Worm (Caenorhabditis elegans): ENCODE data around the gene ZK938.10.
A peak's percentile ranks its signal among the peaks of the same experiment; 100 is the strongest.

ZK938.10 gene

DNA sequence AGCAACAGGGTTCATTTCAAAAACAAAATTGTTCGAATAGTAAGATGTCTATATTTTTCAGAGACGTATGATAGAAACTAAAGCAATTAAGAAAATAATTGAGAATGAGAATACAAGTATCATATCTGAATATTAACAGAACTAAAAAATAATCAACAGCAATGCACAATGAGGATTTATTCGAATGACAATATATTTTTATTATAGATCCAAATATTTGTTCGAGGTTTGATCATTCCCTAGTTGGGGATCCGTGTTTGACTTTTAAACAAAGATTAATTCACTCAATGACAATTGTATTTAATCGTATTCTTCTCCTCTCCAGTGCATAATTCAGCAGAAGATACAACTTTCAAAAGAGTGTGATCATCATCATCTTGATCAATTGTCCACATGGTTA is 11.3 kb upstream of the ZK938.10 start, which contains the start of gene C08H9.18:
TSS of gene C08H9.18 (minus strand) at position 101 of the 400 bp plus-strand sequence.
- TF ChIP-seq ceh-9 (tag; optimal IDR thresholded peaks at IDR 0.05) (no peak), K09A11.1 (tag; optimal IDR thresholded peaks at IDR 0.05; ENCODE audit: insufficient read depth) (no peak), tbx-2 (tag; optimal IDR thresholded peaks at IDR 0.05) (no peak), ceh-48 (tag; optimal IDR thresholded peaks at IDR 0.05) (no peak), pha-4 (tag; optimal IDR thresholded peaks at IDR 0.05) (no peak), C08G9.2 (tag; optimal IDR thresholded peaks at IDR 0.05) (no peak), nfya-1 (tag; optimal IDR thresholded peaks at IDR 0.05) (no peak), sox-4 (tag; optimal IDR thresholded peaks at IDR 0.05) (no peak), pag-3 (tag; optimal IDR thresholded peaks at IDR 0.05; ENCODE audit: borderline replicate concordance) (no peak), syd-9 (tag; optimal IDR thresholded peaks at IDR 0.05) (no peak), sox-2 (GFP tag; IDR thresholded peaks at IDR 0.05) (no peak), lim-6 (tag; optimal IDR thresholded peaks at IDR 0.05) (no peak)

ce11 chrII:9861394-9861793 is 10.5 kb upstream of the ZK938.10 start, which contains the start of gene chil-3:
Gene chil-3 (minus strand): TSS chrII:9861494.
- TF ChIP-seq unc-55 (GFP tag; optimal IDR thresholded peaks at IDR 0.05) (no peak), nhr-11 (tag; optimal IDR thresholded peaks at IDR 0.05) (peak; percentile 48)

DNA sequence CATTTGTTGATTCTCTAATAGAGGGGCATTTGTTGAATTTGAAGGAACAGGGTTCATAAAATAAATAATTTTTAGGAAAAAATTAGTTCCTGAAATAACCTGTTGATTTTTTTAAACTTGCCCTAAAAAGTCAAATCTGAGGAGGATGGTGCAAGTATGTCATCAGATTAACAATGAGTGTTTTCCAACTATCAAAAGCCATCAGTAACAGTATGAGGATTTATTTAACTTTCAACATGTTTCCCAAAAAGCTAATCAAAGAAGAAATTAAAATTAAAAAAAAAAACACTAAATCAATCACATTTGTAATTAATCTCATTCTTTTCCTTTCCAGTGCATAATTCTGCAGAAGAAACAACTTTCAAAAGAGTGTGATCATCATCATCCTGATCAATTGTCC is 8.7 kb upstream of the ZK938.10 start, which contains the start of gene chil-5:
TSS of gene chil-5 (minus strand) at position 101 of the 400 bp plus-strand sequence.
- TF ChIP-seq hlh-6 (tag; optimal IDR thresholded peaks at IDR 0.05) (no peak), nhr-232 (tag; optimal IDR thresholded peaks at IDR 0.05) (no peak), ceh-18 (tag; optimal IDR thresholded peaks at IDR 0.05) (no peak), fkh-10 (GFP tag; optimal IDR thresholded peaks at IDR 0.05) (no peak), mec-3 (tag; optimal IDR thresholded peaks at IDR 0.05; ENCODE audit: borderline replicate concordance) (no peak), pha-4 (tag; optimal IDR thresholded peaks at IDR 0.05) (no peak), ceh-14 (tag; optimal IDR thresholded peaks at IDR 0.05) (no peak), ref-2 (tag; optimal IDR thresholded peaks at IDR 0.05) (no peak), hlh-30 (tag; optimal IDR thresholded peaks at IDR 0.05; ENCODE audit: insufficient read depth) (no peak), ttx-3 (tag; optimal IDR thresholded peaks at IDR 0.05) (no peak)

DNA sequence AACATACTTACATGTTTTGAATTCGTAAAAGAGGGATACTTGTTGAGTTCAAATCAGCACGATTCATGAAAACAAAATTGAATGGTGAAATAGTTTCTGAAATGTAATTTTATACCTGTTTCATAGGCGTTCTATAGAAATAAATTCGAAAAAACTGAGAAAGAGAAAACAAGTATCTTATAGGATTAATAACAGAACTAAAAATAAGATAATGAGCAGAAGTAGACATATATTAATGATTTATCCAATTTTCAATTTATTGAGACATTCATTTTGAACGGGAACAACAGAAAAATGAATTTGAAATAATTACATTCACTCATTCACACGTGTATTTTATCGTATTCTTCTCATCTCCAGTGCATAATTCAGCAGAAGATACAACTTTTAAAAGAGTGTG is 6.9 kb upstream of the ZK938.10 start, which contains the start of gene chil-6:
TSS of gene chil-6 (minus strand) at position 101 of the 400 bp plus-strand sequence.
- TF ChIP-seq F13H6.1 (tag; optimal IDR thresholded peaks at IDR 0.05) (no peak), rnt-1 (tag; optimal IDR thresholded peaks at IDR 0.05) (no peak), unc-42 (tag; optimal IDR thresholded peaks at IDR 0.05) (no peak), ceh-9 (tag; optimal IDR thresholded peaks at IDR 0.05) (no peak), ceh-14 (tag; optimal IDR thresholded peaks at IDR 0.05) (no peak), che-1 (tag; optimal IDR thresholded peaks at IDR 0.05) (no peak), elt-4 (tag; optimal IDR thresholded peaks at IDR 0.05) (no peak), pag-3 (tag; optimal IDR thresholded peaks at IDR 0.05; ENCODE audit: borderline replicate concordance) (no peak), syd-9 (tag; optimal IDR thresholded peaks at IDR 0.05) (no peak), sox-4 (tag; optimal IDR thresholded peaks at IDR 0.05) (no peak), elt-2 (tag; optimal IDR thresholded peaks at IDR 0.05) (no peak), pax-1 (tag; optimal IDR thresholded peaks at IDR 0.05) (no peak)

DNA sequence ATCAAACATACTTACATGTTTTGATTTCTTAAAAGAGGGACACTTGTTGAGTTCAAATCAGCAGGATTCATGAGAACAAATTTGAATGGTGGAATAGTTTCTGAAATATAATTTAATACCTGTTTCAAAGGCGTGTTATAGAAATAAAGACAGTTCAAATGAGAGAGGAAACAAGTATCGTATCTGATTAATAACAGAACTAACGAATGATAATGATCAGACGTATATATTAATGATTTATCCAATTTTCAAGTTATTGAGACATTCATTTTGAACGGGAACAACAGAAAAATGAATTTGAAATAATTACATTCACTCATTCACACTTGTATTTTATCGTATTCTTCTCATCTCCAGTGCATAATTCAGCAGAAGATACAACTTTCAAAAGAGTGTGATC is 4.8 kb upstream of the ZK938.10 start, which contains the start of gene chil-4:
TSS of gene chil-4 (minus strand) at position 101 of the 400 bp plus-strand sequence.
- no peak for TF ChIP-seq elt-2 (tag; optimal IDR thresholded peaks at IDR 0.05)
- TF ChIP-seq Y22D7AL.16 (tag; optimal IDR thresholded peaks at IDR 0.05), result no peak
- no peak for TF ChIP-seq unc-3 (GFP tag; conservative IDR thresholded peaks at IDR 0.05)
- no peak for TF ChIP-seq unc-3 (tag; optimal IDR thresholded peaks at IDR 0.05)
- TF ChIP-seq ttx-3 (tag; optimal IDR thresholded peaks at IDR 0.05), result no peak
- no peak for TF ChIP-seq elt-4 (tag; optimal IDR thresholded peaks at IDR 0.05)
- TF ChIP-seq ceh-9 (tag; optimal IDR thresholded peaks at IDR 0.05), result no peak
- TF ChIP-seq che-1 (tag; optimal IDR thresholded peaks at IDR 0.05), result no peak

Measured in whole organism, late embryonic.